Worm (Caenorhabditis elegans): Measurements from ENCODE around the gene srab-16.

srab-16 gene

DNA sequence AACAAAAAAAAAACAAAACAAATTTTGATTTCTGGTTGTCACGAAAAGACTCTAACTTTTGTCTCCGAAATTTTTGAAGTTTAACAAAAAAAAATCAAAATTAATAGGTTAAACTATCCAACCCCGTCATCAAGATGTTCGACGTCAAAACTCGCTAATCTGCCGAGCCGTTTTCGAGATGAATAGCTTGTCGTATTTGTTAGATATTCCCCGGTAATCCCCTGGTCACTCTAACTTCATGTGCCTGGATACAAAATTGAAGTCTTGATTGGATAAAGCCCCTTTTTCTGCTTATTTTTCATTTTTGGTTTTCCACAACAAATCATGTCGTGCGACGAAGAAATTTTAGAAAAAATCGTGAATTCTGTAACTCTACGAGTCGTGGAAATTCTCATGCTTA lies at the start of gene srab-16:
srab-16 (plus strand) TSS at position 301 of the 400 bp plus-strand sequence.
- TF ChIP-seq let-607 (tag; optimal IDR thresholded peaks at IDR 0.05) = no peak
- no peak for TF ChIP-seq lin-40 (tag; optimal IDR thresholded peaks at IDR 0.05)
- TF ChIP-seq lin-26 (GFP tag; IDR thresholded peaks at IDR 0.05) = no peak
- no peak for TF ChIP-seq attf-6 (GFP tag; IDR thresholded peaks at IDR 0.05)
- no peak for TF ChIP-seq sea-2 (GFP tag; IDR thresholded peaks at IDR 0.05)
- TF ChIP-seq rpc-1 (optimal IDR thresholded peaks at IDR 0.05) = no peak
- TF ChIP-seq rpc-1 (tag; optimal IDR thresholded peaks at IDR 0.05) = no peak
- TF ChIP-seq Y53G8AR.9 (GFP tag; conservative IDR thresholded peaks at IDR 0.05) = no peak
- TF ChIP-seq dpl-1 (GFP tag; optimal IDR thresholded peaks at IDR 0.05) = no peak

DNA sequence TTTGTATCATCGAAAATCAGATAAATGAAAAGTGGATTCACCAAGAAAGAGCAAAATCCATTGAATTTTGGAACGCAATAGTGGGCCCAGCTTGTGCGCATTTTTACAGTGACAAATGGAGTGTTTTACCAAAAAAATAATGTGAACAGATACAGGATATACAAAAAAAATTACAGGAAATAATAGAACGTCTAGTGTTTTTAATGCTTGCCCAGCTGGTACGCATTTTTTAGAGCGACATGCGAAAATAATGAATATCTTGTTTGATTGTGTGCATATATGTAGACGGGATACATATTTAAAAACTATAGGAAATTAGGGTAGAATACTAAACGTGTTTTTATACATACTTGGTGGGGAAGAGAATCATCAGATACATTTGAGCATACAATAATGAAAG lies 46.4 kb upstream of the srab-16 start, which contains the start of gene srj-25:
srj-25 (minus strand) TSS at position 101 of the 400 bp plus-strand sequence.
- TF ChIP-seq F10E7.11 (tag; optimal IDR thresholded peaks at IDR 0.05) = no peak
- no peak for TF ChIP-seq K12H6.12 (tag; optimal IDR thresholded peaks at IDR 0.05)
- no peak for TF ChIP-seq B0261.1 (tag; optimal IDR thresholded peaks at IDR 0.05)
- TF ChIP-seq gei-17 (GFP tag; optimal IDR thresholded peaks at IDR 0.05) = no peak
- no peak for TF ChIP-seq lag-1 (GFP tag; IDR thresholded peaks at IDR 0.05)
- no peak for TF ChIP-seq athp-1 (tag; optimal IDR thresholded peaks at IDR 0.05)
- no peak for TF ChIP-seq Y95B8A.8 (GFP tag; IDR thresholded peaks at IDR 0.05)
- TF ChIP-seq Y67H2A.10 (GFP tag; conservative IDR thresholded peaks at IDR 0.05) = no peak
- no peak for TF ChIP-seq unc-130 (GFP tag; optimal IDR thresholded peaks at IDR 0.05)
- no peak for TF ChIP-seq F52B5.7 (tag; optimal IDR thresholded peaks at IDR 0.05)
- no peak for TF ChIP-seq pbrm-1 (GFP tag; IDR thresholded peaks at IDR 0.05)
- no peak for TF ChIP-seq nfya-1 (tag; optimal IDR thresholded peaks at IDR 0.05; ENCODE audit: borderline replicate concordance, insufficient read depth)
- TF ChIP-seq repo-1 (tag; optimal IDR thresholded peaks at IDR 0.05) = no peak
- TF ChIP-seq somi-1 (GFP tag; optimal IDR thresholded peaks at IDR 0.05) = no peak
- no peak for TF ChIP-seq egl-18 (GFP tag; IDR thresholded peaks at IDR 0.05)

ce11 chrV:738770-739169 lies 43.8 kb upstream of the srab-16 start, which contains the start of gene srj-24:
srj-24 (minus strand) TSS chrV:738870.
- TF ChIP-seq F37B4.10 (GFP tag; IDR thresholded peaks at IDR 0.05) = no peak
- no peak for TF ChIP-seq C17E4.6 (GFP tag; IDR thresholded peaks at IDR 0.05)
- TF ChIP-seq nfya-1 (tag; optimal IDR thresholded peaks at IDR 0.05; ENCODE audit: borderline replicate concordance, insufficient read depth) = no peak
- TF ChIP-seq zfh-2 (GFP tag; conservative IDR thresholded peaks at IDR 0.05) = no peak
- TF ChIP-seq him-1 (tag; optimal IDR thresholded peaks at IDR 0.05) = no peak
- TF ChIP-seq hrde-1 (tag; optimal IDR thresholded peaks at IDR 0.05; ENCODE audit: borderline replicate concordance) = no peak
- TF ChIP-seq C06A6.2 (GFP tag; conservative IDR thresholded peaks at IDR 0.05) = no peak
- TF ChIP-seq athp-1 (tag; optimal IDR thresholded peaks at IDR 0.05) = no peak
- TF ChIP-seq gei-17 (GFP tag; optimal IDR thresholded peaks at IDR 0.05) = no peak
- no peak for TF ChIP-seq lir-1 (GFP tag; conservative IDR thresholded peaks at IDR 0.05)
- no peak for TF ChIP-seq somi-1 (GFP tag; optimal IDR thresholded peaks at IDR 0.05)
- TF ChIP-seq lin-54 (GFP tag; optimal IDR thresholded peaks at IDR 0.05) = no peak
- TF ChIP-seq tbp1 (GFP tag; optimal IDR thresholded peaks at IDR 0.05) = no peak
- no peak for TF ChIP-seq bed-1 (GFP tag; IDR thresholded peaks at IDR 0.05)
- no peak for TF ChIP-seq F52B5.7 (tag; optimal IDR thresholded peaks at IDR 0.05)
- no peak for TF ChIP-seq lsy-27 (tag; optimal IDR thresholded peaks at IDR 0.05; ENCODE audit: borderline replicate concordance, insufficient read depth)
- TF ChIP-seq ceh-79 (tag; optimal IDR thresholded peaks at IDR 0.05) = no peak
- no peak for TF ChIP-seq nhr-27 (tag; optimal IDR thresholded peaks at IDR 0.05)
- no peak for TF ChIP-seq B0035.1 (tag; optimal IDR thresholded peaks at IDR 0.05)

Data from whole organism, young adult.